Worm (Caenorhabditis elegans): ENCODE data around the gene cchl-1.

cchl-1 gene

DNA sequence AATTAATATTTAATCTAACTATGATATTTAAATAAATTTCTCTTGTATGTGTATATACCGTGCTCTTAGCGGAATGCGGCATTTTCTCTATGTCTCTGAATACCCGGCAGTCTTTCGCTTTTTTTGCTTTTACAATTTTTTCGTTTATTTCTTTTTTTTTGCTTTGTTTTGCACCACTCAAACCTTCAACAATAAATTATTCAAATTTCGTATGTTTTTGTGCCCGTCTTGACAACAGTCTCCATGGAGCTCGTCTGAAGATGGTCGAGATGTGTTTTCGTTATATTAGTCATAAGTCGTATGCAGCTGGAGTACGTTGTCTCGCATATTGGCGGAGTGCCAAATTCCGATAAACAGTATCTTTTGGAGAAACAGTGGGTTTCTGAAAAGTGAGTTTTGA, 9.8 kb downstream of the cchl-1 start, which contains the start of gene T06D8.2:
Gene T06D8.2, plus strand, starts transcription at position 301 of the 400 bp plus-strand sequence.
- TF ChIP-seq ceh-58 (GFP tag; IDR thresholded peaks at IDR 0.05) (no peak), die-1 (tag; optimal IDR thresholded peaks at IDR 0.05) (no peak), madf-6 (GFP tag; IDR thresholded peaks at IDR 0.05) (no peak), ekl-4 (GFP tag; IDR thresholded peaks at IDR 0.05) (no peak), K11D2.4 (GFP tag; IDR thresholded peaks at IDR 0.05) (no peak), zfh-2 (GFP tag; conservative IDR thresholded peaks at IDR 0.05) (no peak), cebp-1 (GFP tag; IDR thresholded peaks at IDR 0.05) (no peak), cebp-1 (tag; optimal IDR thresholded peaks at IDR 0.05) (no peak)

DNA sequence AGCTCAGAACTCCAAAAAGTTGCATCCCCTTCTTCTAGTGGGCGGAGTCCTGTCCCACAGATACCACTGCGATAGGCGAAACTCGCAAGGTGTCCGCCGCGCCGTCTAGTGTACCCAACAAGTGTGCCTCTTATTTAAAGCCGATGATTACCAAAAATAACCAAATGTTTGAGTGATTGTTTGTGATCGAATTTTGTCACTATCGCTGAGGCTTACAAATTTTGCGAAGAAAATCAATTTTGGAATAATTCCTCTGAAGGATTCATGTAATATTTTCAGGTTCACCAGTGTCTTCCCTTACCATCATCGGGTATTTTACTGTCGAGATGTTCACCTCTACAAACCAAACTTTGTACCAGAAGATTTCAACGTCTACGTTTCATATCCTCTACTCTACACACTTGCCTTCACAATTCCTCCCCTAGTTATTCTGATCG, 12.1 kb downstream of the cchl-1 start:
- TF ChIP-seq somi-1 (GFP tag; optimal IDR thresholded peaks at IDR 0.05) (peak; percentile 3), ceh-40 (GFP tag; IDR thresholded peaks at IDR 0.05) (0 out of 2 replicates have a peak, but pooled peaks have one; percentile 4), Y56A3A.18 (GFP tag; IDR thresholded peaks at IDR 0.05) (peak; percentile 66; the same call in 1 of the 2 replicates), ceh-100 (GFP tag; IDR thresholded peaks at IDR 0.05) (peak; percentile 66), nhr-179 (tag; optimal IDR thresholded peaks at IDR 0.05) (peak; percentile 11), sptf-2 (GFP tag; optimal IDR thresholded peaks at IDR 0.05) (no peak), ZK185.1 (tag; optimal IDR thresholded peaks at IDR 0.05; ENCODE audit: poor library complexity, severe bottlenecking) (peak; percentile 81), ceh-79 (tag; optimal IDR thresholded peaks at IDR 0.05) (no peak), attf-3 (GFP tag; conservative IDR thresholded peaks at IDR 0.05) (peak; percentile 62), nhr-80 (tag; optimal IDR thresholded peaks at IDR 0.05) (peak; percentile 60), hlh-26 (GFP tag; conservative IDR thresholded peaks at IDR 0.05) (no peak), ztf-28 (GFP tag; IDR thresholded peaks at IDR 0.05) (0 out of 2 replicates have a peak, but pooled peaks have one; percentile 17), zim-3 (tag; optimal IDR thresholded peaks at IDR 0.05) (no peak), lsy-27 (tag; optimal IDR thresholded peaks at IDR 0.05; ENCODE audit: borderline replicate concordance, insufficient read depth) (no peak), B0019.2 (GFP tag; conservative IDR thresholded peaks at IDR 0.05) (peak; percentile 61), hsf-1 (GFP tag; IDR thresholded peaks at IDR 0.05) (peak; percentile 52), hrde-1 (tag; optimal IDR thresholded peaks at IDR 0.05; ENCODE audit: borderline replicate concordance) (peak; percentile 32), ztf-6 (GFP tag; IDR thresholded peaks at IDR 0.05) (0 out of 2 replicates have a peak, but pooled peaks have one; percentile 13), attf-6 (GFP tag; IDR thresholded peaks at IDR 0.05) (peak; percentile 93), chd-7 (tag; optimal IDR thresholded peaks at IDR 0.05) (peak; percentile 23), tbp1 (GFP tag; optimal IDR thresholded peaks at IDR 0.05) (peak; percentile 82), snpc-4 (GFP tag; optimal IDR thresholded peaks at IDR 0.05) (peak; percentile 99), snpc-4 (tag; optimal IDR thresholded peaks at IDR 0.05) (peak; percentile 99 to 100 (median 99)), nhr-27 (tag; optimal IDR thresholded peaks at IDR 0.05) (no peak), mel-28 (tag; optimal IDR thresholded peaks at IDR 0.05; ENCODE audit: borderline replicate concordance) (no peak), hmg-1.2 (GFP tag; IDR thresholded peaks at IDR 0.05) (peak; percentile 98), ama-1 (optimal IDR thresholded peaks at IDR 0.05) (peak; percentile 95), ama-1 (GFP tag; optimal IDR thresholded peaks at IDR 0.05) (no peak), ets-4 (GFP tag; optimal IDR thresholded peaks at IDR 0.05) (peak; percentile 74), pbrm-1 (GFP tag; IDR thresholded peaks at IDR 0.05) (peak; percentile 97), F55B11.4 (tag; optimal IDR thresholded peaks at IDR 0.05; ENCODE audit: borderline replicate concordance, insufficient read depth) (no peak), zfh-2 (GFP tag; conservative IDR thresholded peaks at IDR 0.05) (peak; percentile 76), T26A5.8 (tag; optimal IDR thresholded peaks at IDR 0.05) (no peak), ceh-58 (GFP tag; IDR thresholded peaks at IDR 0.05) (no peak), akir-1 (GFP tag; optimal IDR thresholded peaks at IDR 0.05) (no peak), Y79H2A.3 (GFP tag; conservative IDR thresholded peaks at IDR 0.05) (0 out of 2 replicates have a peak, but pooled peaks have one; percentile 67), ceh-91 (GFP tag; IDR thresholded peaks at IDR 0.05) (peak; percentile 49; the same call in 1 of the 2 replicates), hmg-20 (GFP tag; IDR thresholded peaks at IDR 0.05) (peak; percentile 68; the same call in 1 of the 2 replicates), nfyb-1 (GFP tag; IDR thresholded peaks at IDR 0.05) (peak; percentile 86), Y53G8AR.9 (GFP tag; conservative IDR thresholded peaks at IDR 0.05) (no peak; the same call in 1 of the 2 replicates), atf-7 (tag; optimal IDR thresholded peaks at IDR 0.05) (peak; percentile 54)

Measured in whole organism, young adult.